Worm (Caenorhabditis elegans): ENCODE measurements around the gene nucb-1.

nucb-1 gene

DNA sequence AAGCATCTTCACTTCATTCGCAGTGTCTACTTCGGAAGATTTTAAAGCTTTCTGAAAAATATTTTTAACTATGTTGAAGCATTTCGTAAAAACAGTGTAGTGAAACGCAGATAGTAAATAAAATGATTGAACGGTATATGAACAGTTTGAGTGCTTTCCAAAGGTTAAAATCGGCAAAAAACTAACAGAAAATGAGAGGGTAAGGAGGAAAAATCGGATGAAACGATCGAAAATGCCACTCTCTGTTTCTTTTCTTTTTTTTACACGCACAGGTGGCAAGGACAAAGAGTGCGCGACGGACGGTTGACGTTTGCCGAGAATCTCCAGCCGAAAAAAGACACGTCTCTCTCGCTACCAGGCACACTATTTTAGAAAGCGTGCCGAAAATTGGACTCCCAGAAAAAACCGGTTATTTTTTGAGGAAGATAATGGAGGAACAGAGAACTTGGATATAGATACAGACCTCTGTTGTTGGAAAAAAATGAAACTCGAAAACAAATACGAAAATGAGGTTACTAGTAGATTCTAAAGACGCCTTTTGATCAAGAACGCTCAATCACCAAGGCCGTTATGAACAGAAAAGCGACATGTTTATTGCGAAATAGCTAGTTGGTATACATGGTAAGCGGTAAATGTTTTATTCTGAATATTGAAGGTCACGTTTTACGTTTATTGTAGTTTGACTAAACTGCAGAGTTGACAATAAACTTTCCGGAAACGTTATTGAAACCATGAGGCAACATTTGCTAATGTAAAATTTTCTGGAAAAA is 3.0 kb upstream of the nucb-1 start, which contains the start of gene myrf-2:
Gene myrf-2 (minus strand): TSS at position 51 of the 770 bp plus-strand sequence.
- no peak for TF ChIP-seq ama-1 (optimal IDR thresholded peaks at IDR 0.05)
- no peak for TF ChIP-seq jun-1 (tag; optimal IDR thresholded peaks at IDR 0.05)
- no peak for TF ChIP-seq vab-15 (tag; optimal IDR thresholded peaks at IDR 0.05)
- TF ChIP-seq lin-14 (GFP tag; optimal IDR thresholded peaks at IDR 0.05): peak; percentile 89
- TF ChIP-seq tbx-2 (tag; optimal IDR thresholded peaks at IDR 0.05): no peak
- no peak for TF ChIP-seq isw-1 (GFP tag; IDR thresholded peaks at IDR 0.05)
- no peak for TF ChIP-seq ets-5 (GFP tag; IDR thresholded peaks at IDR 0.05)
- no peak for TF ChIP-seq F16B12.6 (tag; optimal IDR thresholded peaks at IDR 0.05)
- TF ChIP-seq ztf-4 (tag; optimal IDR thresholded peaks at IDR 0.05): no peak
- peak; percentile 91 for TF ChIP-seq grh-1 (GFP tag; IDR thresholded peaks at IDR 0.05)
- TF ChIP-seq swsn-7 (tag; optimal IDR thresholded peaks at IDR 0.05): peak; percentile 1
- TF ChIP-seq nhr-76 (tag; optimal IDR thresholded peaks at IDR 0.05): no peak
- no peak for TF ChIP-seq efl-3 (GFP tag; optimal IDR thresholded peaks at IDR 0.05)
- TF ChIP-seq lin-15B (tag; optimal IDR thresholded peaks at IDR 0.05): no peak
- TF ChIP-seq nhr-28 (tag; optimal IDR thresholded peaks at IDR 0.05): no peak
- no peak for TF ChIP-seq irx-1 (tag; optimal IDR thresholded peaks at IDR 0.05)
- TF ChIP-seq blmp-1 (tag; optimal IDR thresholded peaks at IDR 0.05): peak; percentile 89
- no peak for TF ChIP-seq unc-62 (GFP tag; optimal IDR thresholded peaks at IDR 0.05)
- TF ChIP-seq unc-30 (tag; optimal IDR thresholded peaks at IDR 0.05): no peak
- no peak for TF ChIP-seq ceh-82 (tag; optimal IDR thresholded peaks at IDR 0.05)
- no peak for TF ChIP-seq fos-1 (tag; optimal IDR thresholded peaks at IDR 0.05)
- no peak for TF ChIP-seq sox-4 (tag; optimal IDR thresholded peaks at IDR 0.05)
- peak; percentile 90 for TF ChIP-seq nhr-85 (tag)
- no peak for TF ChIP-seq lir-3 (tag; optimal IDR thresholded peaks at IDR 0.05; ENCODE audit: poor library complexity)
- TF ChIP-seq mep-1 (tag; optimal IDR thresholded peaks at IDR 0.05): peak; percentile 47
- no peak for TF ChIP-seq unc-130 (tag; optimal IDR thresholded peaks at IDR 0.05)
- no peak for TF ChIP-seq efl-1 (optimal IDR thresholded peaks at IDR 0.05)
- no peak for TF ChIP-seq efl-1 (GFP tag; optimal IDR thresholded peaks at IDR 0.05 in 1 of 2)
- no peak for TF ChIP-seq snpc-4 (tag; optimal IDR thresholded peaks at IDR 0.05)
- no peak for TF ChIP-seq ceh-8 (GFP tag; optimal IDR thresholded peaks at IDR 0.05)
- no peak for TF ChIP-seq Y116A8C.19 (tag; optimal IDR thresholded peaks at IDR 0.05; ENCODE audit: borderline replicate concordance)
- TF ChIP-seq ztf-11 (tag; optimal IDR thresholded peaks at IDR 0.05): no peak
- TF ChIP-seq aha-1 (tag; optimal IDR thresholded peaks at IDR 0.05): no peak
- TF ChIP-seq elt-3 (tag; optimal IDR thresholded peaks at IDR 0.05): peak in 2 of 6 experiments; percentile 30 to 58
- TF ChIP-seq fkh-8 (tag; optimal IDR thresholded peaks at IDR 0.05): no peak
- TF ChIP-seq xbp-1 (tag; optimal IDR thresholded peaks at IDR 0.05): peak; percentile 33
- no peak for TF ChIP-seq nhr-77 (tag; optimal IDR thresholded peaks at IDR 0.05)
- TF ChIP-seq aly-2 (tag; optimal IDR thresholded peaks at IDR 0.05): no peak
- TF ChIP-seq egl-27 (tag; optimal IDR thresholded peaks at IDR 0.05): no peak
- TF ChIP-seq sup-37 (GFP tag; optimal IDR thresholded peaks at IDR 0.05): no peak
- TF ChIP-seq nhr-12 (tag; optimal IDR thresholded peaks at IDR 0.05): no peak
- no peak for TF ChIP-seq mef-2 (tag; optimal IDR thresholded peaks at IDR 0.05)
- TF ChIP-seq ceh-90 (tag; optimal IDR thresholded peaks at IDR 0.05): no peak
- TF ChIP-seq dsc-1 (tag; optimal IDR thresholded peaks at IDR 0.05): no peak
- TF ChIP-seq unc-98 (GFP tag; IDR thresholded peaks at IDR 0.05): no peak
- no peak for TF ChIP-seq ceh-63 (GFP tag; optimal IDR thresholded peaks at IDR 0.05)
- TF ChIP-seq lin-39 (tag; optimal IDR thresholded peaks at IDR 0.05): no peak
- no peak for TF ChIP-seq nhr-11 (tag; optimal IDR thresholded peaks at IDR 0.05)
- no peak for TF ChIP-seq ces-1 (GFP tag; optimal IDR thresholded peaks at IDR 0.05)
- no peak for TF ChIP-seq zag-1 (tag; optimal IDR thresholded peaks at IDR 0.05)
- no peak for TF ChIP-seq sptf-1 (tag; optimal IDR thresholded peaks at IDR 0.05)
- TF ChIP-seq nhr-90 (tag; optimal IDR thresholded peaks at IDR 0.05; ENCODE audit: poor library complexity): peak; percentile 19
- TF ChIP-seq fkh-10 (GFP tag; optimal IDR thresholded peaks at IDR 0.05): no peak
- no peak for TF ChIP-seq C16A3.4 (tag; optimal IDR thresholded peaks at IDR 0.05)
